Fruit fly (Drosophila melanogaster) whole organism, pupa: ENCODE measurements around the gene RpS9.

Source experiments
- CG34367 ChIP-seq: fragments of 200-800 bp; sonication (Bioruptor generic); optimal IDR thresholded peaks from 2 replicates; lab custom pipeline; 2018; ENCODE audit warnings: missing biosample characterization, mild to moderate bottlenecking, missing genetic modification characterization
- CG8159 ChIP-seq: fragments of 200-800 bp; sonication (Bioruptor generic); optimal IDR thresholded peaks from 3 replicates; lab custom pipeline; 2018; ENCODE audit warnings: missing biosample characterization, mild to moderate bottlenecking, missing genetic modification characterization, moderate library complexity
- D1 ChIP-seq: fragments of 200-800 bp; sonication (Bioruptor generic); optimal IDR thresholded peaks from 2 replicates; lab custom pipeline; 2018; ENCODE audit warnings: missing biosample characterization, mild to moderate bottlenecking, missing genetic modification characterization, moderate library complexity
- EcR ChIP-seq: fragments of 200-800 bp; sonication (Bioruptor generic); optimal IDR thresholded peaks from 3 replicates; lab custom pipeline; 2019; ENCODE audit warnings: missing biosample characterization, missing genetic modification characterization, mild to moderate bottlenecking, moderate library complexity, missing genetic modification reagents
- Snoo ChIP-seq: fragments of 200-800 bp; sonication (Bioruptor generic); optimal IDR thresholded peaks from 3 replicates; lab custom pipeline; 2017; ENCODE audit warnings: missing biosample characterization, mild to moderate bottlenecking, missing genetic modification characterization, inconsistent platforms

- TF ChIP-seq EcR (no peak), Snoo (tag; lab: Kevin White, UChicago) (no peak), D1 (no peak), CG34367 (tag; lab: Kevin White, UChicago) (no peak), CG8159 (no peak)
Observed at dm6 chr3L:9504530-9504929, 6.8 kb downstream of the RpS9 start.
